Fruit fly (Drosophila melanogaster) whole organism, embryonic: ENCODE data around the gene DCTN1-p150.
A peak's percentile ranks its signal among the peaks of the same experiment; 100 is the strongest.

Experiments
- Blimp-1 ChIP-seq: fragments of 200-800 bp; sonication (Bioruptor generic); optimal IDR thresholded peaks from 3 replicates; lab custom pipeline; 2018; ENCODE audit warnings: missing biosample characterization, missing genetic modification characterization, mild to moderate bottlenecking, moderate library complexity, missing genetic modification reagents
- CG10267 ChIP-seq: fragments of 200-800 bp; sonication (Bioruptor generic); optimal IDR thresholded peaks from 2 replicates; lab custom pipeline; 2018; ENCODE audit warnings: missing biosample characterization, mild to moderate bottlenecking, missing genetic modification characterization, moderate library complexity
- CG10979 ChIP-seq: fragments of 200-800 bp; sonication (Bioruptor generic); optimal IDR thresholded peaks from 2 replicates; lab custom pipeline; 2018; ENCODE audit warnings: missing biosample characterization, mild to moderate bottlenecking, missing genetic modification characterization, moderate library complexity
- CG12155 ChIP-seq: fragments of 200-800 bp; sonication (Bioruptor generic); optimal IDR thresholded peaks from 3 replicates; lab custom pipeline; 2016; ENCODE audit warnings: missing biosample characterization, missing genetic modification characterization
- CG12744 ChIP-seq: fragments of 200-800 bp; sonication (Bioruptor generic); optimal IDR thresholded peaks from 2 replicates; lab custom pipeline; 2016; ENCODE audit warnings: missing biosample characterization, missing genetic modification characterization
- CG13296 ChIP-seq: fragments of 200-800 bp; sonication (Bioruptor generic); optimal IDR thresholded peaks from 3 replicates; lab custom pipeline; 2018; ENCODE audit warnings: missing biosample characterization, mild to moderate bottlenecking, missing genetic modification characterization
- CG14710 ChIP-seq: fragments of 200-800 bp; sonication (Bioruptor generic); optimal IDR thresholded peaks from 3 replicates; lab custom pipeline; 2019; ENCODE audit warnings: missing biosample characterization, mild to moderate bottlenecking, missing genetic modification characterization, moderate library complexity
- CG14860 ChIP-seq: fragments of 200-800 bp; sonication (Bioruptor generic); IDR thresholded peaks from 3 replicates; pipeline ENCODE4 v1.3.6; 2022; ENCODE audit warnings: missing biosample characterization, missing genetic modification characterization; ENCODE audit not compliant: partially characterized antibody
- CG15696 ChIP-seq: fragments of 200-800 bp; sonication (Bioruptor generic); optimal IDR thresholded peaks from 2 replicates; lab custom pipeline; 2019; ENCODE audit warnings: missing biosample characterization, mild to moderate bottlenecking, missing genetic modification characterization, moderate library complexity
- CG16779 ChIP-seq: fragments of 200-800 bp; sonication (Bioruptor generic); IDR thresholded peaks from 2 replicates; pipeline ENCODE4 v1.3.6; 2022; ENCODE audit warnings: missing biosample characterization, missing genetic modification characterization
- CG17829 ChIP-seq: fragments of 200-800 bp; optimal IDR thresholded peaks from 2 replicates; lab custom pipeline; 2019; ENCODE audit warnings: missing biosample characterization, mild to moderate bottlenecking, missing genetic modification characterization, moderate library complexity
- CG18619 ChIP-seq: fragments of 200-800 bp; sonication (Bioruptor generic); optimal IDR thresholded peaks from 3 replicates; lab custom pipeline; 2017; ENCODE audit warnings: missing biosample characterization, mild to moderate bottlenecking, missing genetic modification characterization
- CG18764 ChIP-seq: fragments of 200-800 bp; sonication (Bioruptor generic); optimal IDR thresholded peaks from 3 replicates; lab custom pipeline; 2016; ENCODE audit warnings: missing biosample characterization, missing genetic modification characterization
- CG2678 ChIP-seq: fragments of 200-800 bp; sonication (Bioruptor generic); optimal IDR thresholded peaks from 3 replicates; lab custom pipeline; 2019; ENCODE audit warnings: missing biosample characterization, mild to moderate bottlenecking, missing genetic modification characterization, moderate library complexity
- CG30403 ChIP-seq: fragments of 200-800 bp; sonication (Bioruptor generic); optimal IDR thresholded peaks from 3 replicates; lab custom pipeline; 2016; ENCODE audit warnings: missing biosample characterization, missing genetic modification characterization
- CG30431 ChIP-seq: fragments of 200-800 bp; sonication (Bioruptor generic); optimal IDR thresholded peaks from 2 replicates; lab custom pipeline; 2017; ENCODE audit warnings: missing biosample characterization, missing genetic modification characterization
- CG31388 ChIP-seq: fragments of 200-800 bp; sonication (Bioruptor generic); optimal IDR thresholded peaks from 2 replicates; lab custom pipeline; 2016; ENCODE audit warnings: missing biosample characterization, missing genetic modification characterization
- CG34376 ChIP-seq: fragments of 200-800 bp; sonication (Bioruptor generic); optimal IDR thresholded peaks from 2 replicates; lab custom pipeline; 2018; ENCODE audit warnings: missing biosample characterization, mild to moderate bottlenecking, missing genetic modification characterization
- CG7786 ChIP-seq: fragments of 200-800 bp; sonication (Bioruptor generic); optimal IDR thresholded peaks from 2 replicates; lab custom pipeline; 2016; ENCODE audit warnings: missing biosample characterization, missing genetic modification characterization
- CG7839 ChIP-seq: fragments of 200-800 bp; sonication (Bioruptor generic); optimal IDR thresholded peaks from 3 replicates; lab custom pipeline; 2018; ENCODE audit warnings: missing biosample characterization, mild to moderate bottlenecking, missing genetic modification characterization, moderate library complexity
- CG8359 ChIP-seq: fragments of 200-800 bp; sonication (Bioruptor generic); optimal IDR thresholded peaks from 2 replicates; lab custom pipeline; 2017; ENCODE audit warnings: missing biosample characterization, mild to moderate bottlenecking, missing genetic modification characterization, borderline replicate concordance
- CG8924 ChIP-seq: fragments of 200-800 bp; optimal IDR thresholded peaks from 3 replicates; lab custom pipeline; 2019; ENCODE audit warnings: missing biosample characterization, mild to moderate bottlenecking, missing genetic modification characterization, moderate library complexity
- CG9932 ChIP-seq: fragments of 200-800 bp; sonication (Bioruptor generic); IDR thresholded peaks from 2 replicates; pipeline ENCODE4 v1.3.6; 2022; ENCODE audit warnings: missing biosample characterization, missing genetic modification characterization
- CTCF ChIP-seq: fragments of 200-800 bp; sonication (Bioruptor generic); optimal IDR thresholded peaks from 2 replicates; lab custom pipeline; 2017; ENCODE audit warnings: missing biosample characterization, mild to moderate bottlenecking, missing genetic modification characterization, moderate library complexity
- Dp ChIP-seq: fragments of 200-800 bp; sonication (Bioruptor generic); optimal IDR thresholded peaks from 2 replicates; lab custom pipeline; 2018; ENCODE audit warnings: missing biosample characterization, mild to moderate bottlenecking, missing genetic modification characterization, moderate library complexity
- Ets65A ChIP-seq: fragments of 200-800 bp; sonication (Bioruptor generic); peaks from one replicate; lab custom pipeline; 2016; ENCODE audit warnings: missing biosample characterization, missing genetic modification characterization
- Fer1 ChIP-seq: fragments of 200-800 bp; sonication (Bioruptor generic); optimal IDR thresholded peaks from 2 replicates; lab custom pipeline; 2017; ENCODE audit warnings: missing biosample characterization, mild to moderate bottlenecking, missing genetic modification characterization
- Fer3 ChIP-seq: fragments of 200-800 bp; sonication (Bioruptor generic); optimal IDR thresholded peaks from 2 replicates; lab custom pipeline; 2018; ENCODE audit warnings: missing biosample characterization, mild to moderate bottlenecking, missing genetic modification characterization, moderate library complexity
- GATAe ChIP-seq: fragments of 200-800 bp; sonication (Bioruptor generic); conservative IDR thresholded peaks from 2 replicates; pipeline ENCODE4 v1.3.6; 2022; ENCODE audit warnings: missing biosample characterization, missing genetic modification characterization
- Hr51 ChIP-seq, 2 experiments: fragments of 200-800 bp; sonication (Bioruptor generic); optimal IDR thresholded peaks; 2 replicates in 1 of 2; 3 replicates in 1 of 2; lab custom pipeline; 2016 to 2018; ENCODE audit warnings: missing biosample characterization in 2 of 2, missing genetic modification characterization in 2 of 2, mild to moderate bottlenecking in 1 of 2, moderate library complexity in 1 of 2
- Max ChIP-seq: fragments of 200-800 bp; sonication (Bioruptor generic); optimal IDR thresholded peaks from 2 replicates; lab custom pipeline; 2016; ENCODE audit warnings: missing biosample characterization, mild to moderate bottlenecking, missing genetic modification characterization
- NC2β ChIP-seq: fragments of 200-800 bp; sonication (Bioruptor generic); optimal IDR thresholded peaks from 2 replicates; lab custom pipeline; 2016; ENCODE audit warnings: missing biosample characterization, missing genetic modification characterization
- Vsx1 ChIP-seq: fragments of 200-800 bp; sonication (Bioruptor generic); optimal IDR thresholded peaks from 2 replicates; lab custom pipeline; 2017; ENCODE audit warnings: missing biosample characterization, mild to moderate bottlenecking, missing genetic modification characterization, missing genetic modification reagents
- chn ChIP-seq: fragments of 200-800 bp; sonication (Bioruptor generic); optimal IDR thresholded peaks from 2 replicates; lab custom pipeline; 2016; ENCODE audit warnings: missing biosample characterization, missing genetic modification characterization
- cwo ChIP-seq: fragments of 200-800 bp; sonication (Bioruptor generic); optimal IDR thresholded peaks from 3 replicates; lab custom pipeline; 2017; ENCODE audit warnings: missing biosample characterization, missing genetic modification characterization, mild to moderate bottlenecking, moderate library complexity, missing genetic modification reagents
- da ChIP-seq: fragments of 200-800 bp; sonication (Bioruptor generic); optimal IDR thresholded peaks from 2 replicates; lab custom pipeline; 2016; ENCODE audit warnings: missing biosample characterization, missing genetic modification characterization
- dimm ChIP-seq: fragments of 200-800 bp; sonication (Bioruptor generic); IDR thresholded peaks from 2 replicates; pipeline ENCODE4 v1.3.6; 2022; ENCODE audit warnings: missing biosample characterization, missing genetic modification characterization
- dpn ChIP-seq, 2 experiments: fragments of 200-800 bp; sonication (Bioruptor generic); optimal IDR thresholded peaks; 3 replicates each; lab custom pipeline; 2016; ENCODE audit warnings: missing biosample characterization in 2 of 2, missing genetic modification characterization in 2 of 2
- ewg ChIP-seq: fragments of 200-800 bp; sonication (Bioruptor generic); optimal IDR thresholded peaks from 3 replicates; lab custom pipeline; 2017; ENCODE audit warnings: mild to moderate bottlenecking, missing biosample characterization, missing genetic modification reagents, missing genetic modification characterization
- fd3F ChIP-seq: fragments of 200-800 bp; sonication (Bioruptor generic); optimal IDR thresholded peaks from 2 replicates; lab custom pipeline; 2018; ENCODE audit warnings: missing biosample characterization, mild to moderate bottlenecking, missing genetic modification characterization, moderate library complexity
- hkb ChIP-seq, 2 experiments: fragments of 200-800 bp in 1 of 2; fragments of >200 bp in 1 of 2; sonication (Bioruptor generic) in 1 of 2; IDR thresholded peaks in 1 of 2; optimal IDR thresholded peaks in 1 of 2; 2 replicates each; pipeline versions ENCODE4 v1.3.6 to Lab custom; 2017 to 2022; ENCODE audit warnings: missing biosample characterization in 1 of 2, missing genetic modification characterization in 1 of 2
- hth ChIP-seq: fragments of >200 bp; optimal IDR thresholded peaks from 2 replicates; lab custom pipeline; 2017; ENCODE audit warnings: inconsistent platforms
- lola ChIP-seq, 3 experiments: fragments of >200 bp in 2 of 3; fragments of 200-800 bp in 1 of 3; sonication (Bioruptor generic) in 1 of 3; optimal IDR thresholded peaks; 2 replicates each; lab custom pipeline; 2017 to 2019; ENCODE audit warnings: missing biosample characterization in 3 of 3, missing genetic modification characterization in 3 of 3, mild to moderate bottlenecking in 1 of 3, moderate library complexity in 1 of 3
- pho ChIP-seq: fragments of 200-800 bp; sonication (Bioruptor generic); optimal IDR thresholded peaks from 2 replicates; lab custom pipeline; 2016; ENCODE audit warnings: missing biosample characterization, missing genetic modification characterization
- pros ChIP-seq: fragments of 200-800 bp; sonication (Bioruptor generic); optimal IDR thresholded peaks from 3 replicates; lab custom pipeline; 2019; ENCODE audit warnings: missing biosample characterization, mild to moderate bottlenecking, missing genetic modification characterization, moderate library complexity
- psq ChIP-seq: fragments of 200-800 bp; sonication (Bioruptor generic); optimal IDR thresholded peaks from 2 replicates; lab custom pipeline; 2017; ENCODE audit warnings: missing biosample characterization, missing genetic modification characterization
- run ChIP-seq: fragments of 200-800 bp; sonication (Bioruptor generic); optimal IDR thresholded peaks from 3 replicates; lab custom pipeline; 2018; ENCODE audit warnings: missing biosample characterization, mild to moderate bottlenecking, missing genetic modification characterization
- tio ChIP-seq: fragments of 200-800 bp; sonication (Bioruptor generic); optimal IDR thresholded peaks from 2 replicates; lab custom pipeline; 2017; ENCODE audit warnings: missing biosample characterization, missing genetic modification characterization, inconsistent platforms
- vfl ChIP-seq: fragments of 200-800 bp; sonication (Bioruptor generic); optimal IDR thresholded peaks from 2 replicates; lab custom pipeline; 2016; ENCODE audit warnings: missing biosample characterization, missing genetic modification characterization
- wdn ChIP-seq: fragments of 200-800 bp; sonication (Bioruptor generic); IDR thresholded peaks from 2 replicates; pipeline ENCODE4 v1.3.6; 2022; ENCODE audit warnings: missing biosample characterization, missing genetic modification characterization

DCTN1-p150 gene

DNA sequence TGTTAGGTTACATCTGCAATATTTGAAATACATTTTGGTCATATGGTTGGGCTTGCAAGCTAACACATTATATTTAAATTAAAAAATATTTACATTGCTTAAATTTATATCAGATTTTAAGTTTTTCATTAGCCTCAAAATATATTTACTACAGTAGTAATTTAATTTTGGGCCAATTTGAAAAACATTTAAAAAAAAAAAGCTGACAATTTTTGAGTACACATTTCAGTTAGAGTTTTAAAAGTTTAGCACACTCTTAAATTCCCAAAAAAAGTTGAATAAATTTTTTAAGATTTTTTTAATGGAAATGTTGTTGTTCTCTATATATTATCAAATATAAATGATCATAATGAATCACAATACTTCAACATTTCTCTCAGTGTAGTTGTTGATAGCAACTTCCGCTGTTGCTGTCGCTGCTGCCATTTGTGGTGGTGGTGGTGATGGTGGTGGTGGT lies 28.1 kb downstream of the DCTN1-p150 start (continued):
- TF ChIP-seq CG13296 (GFP tag; lab: Kevin White, UChicago) (peak; percentile 15), Vsx1 (GFP tag; lab: Kevin White, UChicago) (peak; percentile 65), tio (GFP tag; lab: Kevin White, UChicago) (peak; percentile 78), CG18619 (peak; percentile 65), Fer3 (tag; lab: Kevin White, UChicago) (peak; percentile 52), CG31388 (GFP tag; lab: Kevin White, UChicago) (peak; percentile 60), ewg (GFP tag; lab: Kevin White, UChicago) (peak; percentile 60), cwo (GFP tag; lab: Kevin White, UChicago) (peak; percentile 54), dpn (GFP tag; optimal IDR thresholded peaks at IDR 0.05; lab: Kevin White, UChicago) (peak in 1 of 2 experiments; percentile 46), CG18764 (GFP tag; lab: Kevin White, UChicago) (peak; percentile 32), CTCF (GFP tag; lab: Kevin White, UChicago) (peak; percentile 0), psq (GFP tag; lab: Kevin White, UChicago) (peak; percentile 45), CG30431 (GFP tag; lab: Kevin White, UChicago) (peak; percentile 56), Max (peak; percentile 55), CG14860 (GFP tag; lab: Robert Waterston, UW) (no peak), CG17829 (tag; lab: Kevin White, UChicago) (peak; percentile 76), CG8924 (tag; lab: Kevin White, UChicago) (peak; percentile 79), chn (GFP tag; lab: Kevin White, UChicago) (peak; percentile 61), CG15696 (tag; lab: Kevin White, UChicago) (peak; percentile 64), hth (lab: Kevin White, UChicago) (no peak), vfl (GFP tag; lab: Kevin White, UChicago) (no peak), Fer1 (GFP tag; lab: Kevin White, UChicago) (peak; percentile 46), GATAe (GFP tag; lab: Robert Waterston, UW) (no peak), pho (GFP tag; lab: Kevin White, UChicago) (peak; percentile 27), da (GFP tag; lab: Kevin White, UChicago) (no peak), fd3F (GFP tag; lab: Kevin White, UChicago) (peak; percentile 15), Hr51 (GFP tag; optimal IDR thresholded peaks at IDR 0.05; lab: Kevin White, UChicago) (peak in 1 of 2 experiments; percentile 86), CG12744 (no peak), Dp (no peak), pros (GFP tag; lab: Kevin White, UChicago) (no peak), CG30403 (peak; percentile 83), CG7839 (tag; lab: Kevin White, UChicago) (peak; percentile 76), CG16779 (no peak), CG8359 (GFP tag; lab: Kevin White, UChicago) (peak; percentile 39), CG7786 (GFP tag; lab: Kevin White, UChicago) (peak; percentile 46), CG10267 (peak; percentile 79), run (peak; percentile 46), lola (GFP tag; optimal IDR thresholded peaks at IDR 0.05; lab: Kevin White, UChicago) (peak in 1 of 3 experiments; percentile 87), NC2β (GFP tag; lab: Kevin White, UChicago) (peak; percentile 10), CG10979 (peak; percentile 87), hkb (optimal IDR thresholded peaks at IDR 0.05; lab: Kevin White, UChicago) (no peak), hkb (GFP tag; IDR thresholded peaks at IDR 0.05; lab: Robert Waterston, UW) (peak; percentile 63), Blimp-1 (GFP tag; lab: Kevin White, UChicago) (peak; percentile 82), CG12155 (GFP tag; lab: Kevin White, UChicago) (peak; percentile 43), CG34376 (GFP tag; lab: Kevin White, UChicago) (no peak), dimm (no peak), CG14710 (tag; lab: Kevin White, UChicago) (peak; percentile 90), Ets65A (GFP tag; lab: Kevin White, UChicago) (peak; percentile 44), CG2678 (tag; lab: Kevin White, UChicago) (peak; percentile 86), CG9932 (GFP tag; lab: Robert Waterston, UW) (no peak), wdn (GFP tag; lab: Robert Waterston, UW) (0 out of 2 replicates have a peak, but pooled peaks have one; percentile 7)
